Worm (Caenorhabditis elegans): ENCODE results near the gene C38D4.7.

The C38D4.7 gene

DNA sequence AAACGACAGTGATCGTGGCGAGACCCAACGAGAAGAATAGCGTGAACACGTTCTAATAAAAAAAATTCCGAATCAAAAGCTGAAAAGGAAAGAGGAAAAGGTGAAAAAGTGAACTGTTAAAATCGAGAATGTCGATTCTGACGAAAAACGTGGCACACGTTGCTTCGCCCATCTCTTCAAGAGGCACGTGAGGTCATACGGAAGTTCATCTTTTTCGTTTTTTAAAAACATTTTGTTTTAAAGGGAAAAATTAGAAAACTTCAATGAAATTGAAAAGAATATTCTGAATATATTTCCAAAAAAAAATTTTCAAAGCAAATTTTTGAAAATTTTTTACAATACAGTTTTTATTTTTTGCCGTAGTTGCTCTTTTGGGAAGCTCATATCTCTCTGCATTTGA is at the start of gene C38D4.7:
Gene C38D4.7 (minus strand): TSS at position 101 of the 400 bp plus-strand sequence.
- no peak for TF ChIP-seq madf-6 (GFP tag; IDR thresholded peaks at IDR 0.05)
- no peak for TF ChIP-seq nfya-1 (tag; optimal IDR thresholded peaks at IDR 0.05; ENCODE audit: borderline replicate concordance, insufficient read depth)
- no peak for TF ChIP-seq aptf-2 (GFP tag; conservative IDR thresholded peaks at IDR 0.05)
- TF ChIP-seq lin-35 (GFP tag; optimal IDR thresholded peaks at IDR 0.05): no peak
- no peak for TF ChIP-seq athp-1 (tag; optimal IDR thresholded peaks at IDR 0.05)
- TF ChIP-seq nfya-2 (GFP tag; IDR thresholded peaks at IDR 0.05): no peak
- no peak for TF ChIP-seq ztf-28 (GFP tag; IDR thresholded peaks at IDR 0.05)
- no peak for TF ChIP-seq pha-4 (tag; optimal IDR thresholded peaks at IDR 0.05)
- no peak for TF ChIP-seq rcor-1 (GFP tag; IDR thresholded peaks at IDR 0.05)
- TF ChIP-seq B0035.1 (tag; optimal IDR thresholded peaks at IDR 0.05): no peak
- TF ChIP-seq gei-17 (GFP tag; optimal IDR thresholded peaks at IDR 0.05): no peak

ce11 chrIII:4859039-4859438 is 47.9 kb upstream of the C38D4.7 start, which contains the start of gene C35D10.6:
TSS of gene C35D10.6 (plus strand) at chrIII:4859339.
- no peak for TF ChIP-seq madf-6 (GFP tag; IDR thresholded peaks at IDR 0.05)

DNA sequence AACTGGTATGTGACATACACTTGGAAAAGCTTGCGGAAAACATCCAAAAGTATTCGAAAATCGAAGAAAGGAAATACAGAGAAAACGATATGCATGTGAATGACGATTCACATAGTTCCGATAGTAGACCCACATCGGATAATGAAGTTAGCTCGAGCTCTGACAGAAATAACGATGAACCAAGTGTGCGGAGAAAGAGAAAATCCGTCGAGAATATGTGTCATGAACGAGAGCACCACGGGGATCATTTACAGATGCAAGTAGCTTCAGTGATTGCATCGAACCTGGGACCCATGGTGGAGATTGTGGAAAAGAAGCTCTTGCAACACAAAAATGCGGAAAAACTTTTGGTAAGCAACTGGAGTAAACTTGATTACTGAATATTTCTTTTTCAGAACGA is 45.9 kb upstream of the C38D4.7 start:
- TF ChIP-seq zim-3 (tag; optimal IDR thresholded peaks at IDR 0.05) (no peak), ztf-28 (GFP tag; IDR thresholded peaks at IDR 0.05) (no peak), hmg-20 (GFP tag; IDR thresholded peaks at IDR 0.05) (no peak), rpc-1 (optimal IDR thresholded peaks at IDR 0.05) (no peak), rpc-1 (tag; optimal IDR thresholded peaks at IDR 0.05) (no peak), Y56A3A.18 (GFP tag; IDR thresholded peaks at IDR 0.05) (no peak), xnd-1 (tag; optimal IDR thresholded peaks at IDR 0.05) (no peak), lag-1 (GFP tag; IDR thresholded peaks at IDR 0.05) (no peak), ceh-79 (tag; optimal IDR thresholded peaks at IDR 0.05) (no peak), die-1 (tag; optimal IDR thresholded peaks at IDR 0.05) (no peak), snpc-1.3 (tag; optimal IDR thresholded peaks at IDR 0.05; ENCODE audit: insufficient read depth) (no peak), ceh-100 (GFP tag; IDR thresholded peaks at IDR 0.05) (no peak), ceh-58 (GFP tag; IDR thresholded peaks at IDR 0.05) (no peak), C17E4.6 (GFP tag; IDR thresholded peaks at IDR 0.05) (no peak), Y95B8A.8 (GFP tag; IDR thresholded peaks at IDR 0.05) (no peak)

DNA sequence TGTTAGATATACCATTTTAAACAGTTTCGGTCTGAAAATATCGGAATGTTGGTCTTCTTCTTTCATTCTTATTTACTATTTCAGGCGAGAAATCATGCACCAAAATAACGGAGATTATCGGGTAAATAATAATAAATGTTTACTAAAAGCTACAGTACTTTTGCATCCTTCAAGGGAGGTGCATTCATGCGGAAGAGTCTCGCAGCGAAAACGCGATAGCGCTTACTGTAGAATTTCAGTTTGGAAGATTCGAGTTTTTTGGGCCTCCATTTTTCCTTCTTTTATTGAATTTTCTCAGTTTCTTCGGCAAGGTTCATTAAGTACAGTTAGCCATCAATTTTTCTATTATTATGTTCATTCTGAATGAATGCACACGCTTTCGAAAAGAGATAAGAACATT is 45.0 kb upstream of the C38D4.7 start, which contains the start of gene C35D10.7:
Gene C35D10.7 (plus strand): TSS at position 85 of the 400 bp plus-strand sequence.
- TF ChIP-seq cebp-2 (GFP tag; IDR thresholded peaks at IDR 0.05) (no peak), dpff-1 (tag; optimal IDR thresholded peaks at IDR 0.05) (no peak), F23B12.7 (tag; optimal IDR thresholded peaks at IDR 0.05; ENCODE audit: insufficient read depth) (no peak), tbp1 (GFP tag; optimal IDR thresholded peaks at IDR 0.05) (no peak), xnd-1 (tag; optimal IDR thresholded peaks at IDR 0.05) (peak; percentile 14), nhr-80 (tag; optimal IDR thresholded peaks at IDR 0.05) (no peak), hmg-1.2 (GFP tag; IDR thresholded peaks at IDR 0.05) (no peak), F33H1.4 (GFP tag; IDR thresholded peaks at IDR 0.05) (peak; percentile 75), B0336.3 (GFP tag; IDR thresholded peaks at IDR 0.05) (no peak), him-1 (tag; optimal IDR thresholded peaks at IDR 0.05) (no peak), ztf-25 (GFP tag; IDR thresholded peaks at IDR 0.05) (no peak), D2030.7 (GFP tag; IDR thresholded peaks at IDR 0.05) (no peak), unc-130 (GFP tag; optimal IDR thresholded peaks at IDR 0.05) (peak; percentile 25), tbx-9 (tag; optimal IDR thresholded peaks at IDR 0.05; ENCODE audit: borderline replicate concordance) (no peak), lsl-1 (GFP tag; optimal IDR thresholded peaks at IDR 0.05) (peak; percentile 88), nhr-120 (GFP tag; IDR thresholded peaks at IDR 0.05) (no peak), madf-6 (GFP tag; IDR thresholded peaks at IDR 0.05) (peak; percentile 73; the same call in 1 of the 2 replicates), somi-1 (GFP tag; optimal IDR thresholded peaks at IDR 0.05) (no peak), C06A6.2 (GFP tag; conservative IDR thresholded peaks at IDR 0.05) (no peak), nhr-179 (tag; optimal IDR thresholded peaks at IDR 0.05) (no peak), lsy-27 (tag; optimal IDR thresholded peaks at IDR 0.05; ENCODE audit: borderline replicate concordance, insufficient read depth) (no peak)
